Fruit fly (Drosophila melanogaster): ENCODE measurements around the gene CG42638.
A peak's percentile ranks its signal among the peaks of the same experiment; 100 is the strongest.
"Not testable (repeated sequence)": the region's sequence is repeated elsewhere in the genome, so short reads cannot be mapped to it uniquely, and the experiment has no call there.

Gene CG42638

dm6 chr3L:19749644-19750043 is at the start of gene CG42638:
TSS of gene CG42638 (minus strand) at chr3L:19749744.
- TF ChIP-seq noc (tag; optimal IDR thresholded peaks at IDR 0.05) = not testable (repeated sequence)

- TF ChIP-seq noc (tag; optimal IDR thresholded peaks at IDR 0.05) = no peak
These were observed 49.4 kb upstream of the CG42638 start, which contains the start of gene Ir76a for dm6 chr3L:19798978-19799377. TSS of gene Ir76a (plus strand) at chr3L:19799278.

dm6 chr3L:19794203-19794802 is 44.8 kb upstream of the CG42638 start:
- TF ChIP-seq noc (tag; optimal IDR thresholded peaks at IDR 0.05) = peak; percentile 94

DNA sequence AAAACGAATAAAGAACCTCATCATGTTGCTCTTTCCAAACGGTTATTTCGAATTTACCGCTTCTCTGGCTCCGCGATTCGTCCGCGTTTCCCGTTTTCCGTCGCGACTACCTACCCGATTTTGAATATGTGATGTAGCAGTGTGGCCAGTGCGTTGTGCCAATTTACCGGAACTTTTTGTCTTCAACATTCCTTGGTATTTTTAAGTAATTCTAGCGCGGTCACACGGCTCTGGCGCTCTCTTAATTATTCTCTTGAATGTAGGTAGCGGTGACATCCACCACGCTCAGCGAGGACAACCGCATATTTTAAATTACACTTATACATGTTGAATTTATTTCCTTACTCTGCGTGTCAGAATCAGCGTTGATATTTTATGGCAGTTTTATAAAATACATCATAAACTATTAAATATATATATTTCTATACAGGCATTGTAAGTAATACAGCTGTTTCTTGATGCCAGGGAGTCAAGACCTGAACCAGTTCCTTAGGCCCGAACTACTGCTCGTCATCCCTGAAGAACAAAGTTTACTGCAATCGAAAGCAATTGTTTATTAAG is 44.0 kb upstream of the CG42638 start, which contains the start of the genes CG42637, Gyc76C and SREBP:
TSS of gene CG42637 (minus strand) at position 132 of the 561 bp plus-strand sequence.
TSS of gene Gyc76C (minus strand) at position 132 of the 561 bp plus-strand sequence.
TSS of gene SREBP (plus strand) at position 498 of the 561 bp plus-strand sequence.
- no peak for TF ChIP-seq noc (tag; optimal IDR thresholded peaks at IDR 0.05)

DNA sequence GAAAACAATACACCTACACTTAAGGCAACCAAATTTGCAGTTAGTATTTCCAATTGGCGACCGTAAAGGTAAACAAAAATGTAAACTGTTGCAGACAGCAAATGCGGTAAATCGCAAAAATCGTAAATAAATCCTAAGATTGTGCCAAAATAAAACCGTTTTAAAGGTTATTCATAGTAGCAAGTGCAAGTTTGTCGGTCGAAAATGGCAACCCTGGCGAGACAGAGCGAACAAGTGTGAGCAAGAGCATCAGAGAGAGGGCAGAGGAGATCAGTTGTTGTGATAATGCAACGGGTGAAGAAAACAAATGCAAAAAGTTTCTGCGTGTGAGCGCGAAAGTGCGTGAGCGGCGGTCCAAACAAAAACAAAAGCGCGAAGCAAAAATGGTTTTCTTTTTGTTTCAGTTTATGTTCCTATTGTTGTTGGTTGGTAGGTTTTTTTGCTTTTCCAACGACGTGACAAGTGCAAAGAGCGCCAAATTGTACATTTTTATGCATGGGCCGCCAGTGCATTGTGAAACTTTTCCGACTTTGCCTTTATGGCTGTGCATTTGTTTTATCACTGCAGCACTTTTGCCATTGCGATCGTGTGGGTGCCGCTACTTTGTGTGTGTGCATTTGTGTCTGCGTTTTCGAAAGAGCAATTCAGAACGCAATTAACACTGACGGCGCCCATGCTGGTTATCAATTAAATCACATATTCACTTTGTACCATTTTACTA is 43.3 kb upstream of the CG42638 start:
- no peak for TF ChIP-seq noc (tag; optimal IDR thresholded peaks at IDR 0.05)

DNA sequence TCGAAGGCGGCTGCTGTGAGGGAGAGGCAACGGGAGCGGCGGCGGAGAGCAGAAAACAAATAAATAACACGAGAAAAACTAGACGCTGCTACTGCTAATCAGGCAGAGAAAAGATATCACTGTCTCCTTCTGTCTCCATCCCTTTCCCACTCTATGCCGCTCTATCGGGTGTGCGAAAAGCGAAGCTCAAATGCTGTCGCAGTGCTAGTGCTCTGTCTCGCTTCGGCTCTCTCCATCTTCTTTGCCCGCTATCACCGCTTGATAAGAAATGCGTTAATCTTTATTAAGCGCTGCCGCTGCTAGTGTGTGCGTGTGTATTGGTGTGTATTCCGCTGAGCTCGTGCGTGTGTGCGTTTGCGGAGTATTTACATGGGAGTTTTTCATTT is 42.1 kb upstream of the CG42638 start:
- peak; percentile 45 for TF ChIP-seq noc (tag; optimal IDR thresholded peaks at IDR 0.05)

- peak; percentile 75 for TF ChIP-seq noc (tag; optimal IDR thresholded peaks at IDR 0.05)
These were observed 41.6 kb upstream of the CG42638 start for dm6 chr3L:19790929-19791687.

DNA sequence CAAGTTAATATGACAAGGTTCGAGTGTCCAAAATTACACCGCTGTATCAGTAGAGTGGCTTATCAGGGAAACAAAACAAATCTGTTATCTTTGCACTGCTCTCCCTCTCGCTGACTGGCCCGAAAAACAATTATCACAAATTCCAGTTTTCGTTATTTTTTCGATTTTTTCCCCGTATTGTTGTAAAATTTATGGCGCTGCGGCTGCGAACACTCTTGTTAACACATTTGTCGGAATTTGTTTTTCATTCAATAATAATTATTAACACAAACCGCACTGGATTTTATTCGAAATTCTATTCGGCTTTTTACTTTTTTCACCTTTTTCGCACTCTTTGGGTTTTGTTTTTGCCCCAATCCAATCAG is 41.0 kb upstream of the CG42638 start:
- no peak for TF ChIP-seq noc (tag; optimal IDR thresholded peaks at IDR 0.05)

DNA sequence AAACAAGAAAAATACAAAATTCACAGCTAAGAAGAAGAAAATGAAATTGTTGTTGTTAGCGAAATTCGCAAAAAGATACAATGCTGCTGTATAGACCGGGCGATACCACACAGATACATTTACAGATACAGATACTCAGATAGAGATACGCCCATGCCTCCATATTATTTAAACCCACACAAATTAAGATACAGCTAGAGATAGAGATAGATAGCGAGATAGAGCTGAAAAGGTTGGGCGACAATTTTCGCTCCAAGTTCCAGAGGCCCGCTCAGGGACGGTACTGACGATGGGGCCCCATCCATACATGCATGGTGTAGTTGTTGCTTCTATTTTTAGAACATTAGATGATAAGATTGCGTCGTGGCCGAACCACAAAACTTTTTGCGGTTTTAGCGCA is 38.1 kb upstream of the CG42638 start:
- TF ChIP-seq noc (tag; optimal IDR thresholded peaks at IDR 0.05) = peak; percentile 53

dm6 chr3L:19778530-19778929 is 29.0 kb upstream of the CG42638 start:
- no peak for TF ChIP-seq noc (tag; optimal IDR thresholded peaks at IDR 0.05)

DNA sequence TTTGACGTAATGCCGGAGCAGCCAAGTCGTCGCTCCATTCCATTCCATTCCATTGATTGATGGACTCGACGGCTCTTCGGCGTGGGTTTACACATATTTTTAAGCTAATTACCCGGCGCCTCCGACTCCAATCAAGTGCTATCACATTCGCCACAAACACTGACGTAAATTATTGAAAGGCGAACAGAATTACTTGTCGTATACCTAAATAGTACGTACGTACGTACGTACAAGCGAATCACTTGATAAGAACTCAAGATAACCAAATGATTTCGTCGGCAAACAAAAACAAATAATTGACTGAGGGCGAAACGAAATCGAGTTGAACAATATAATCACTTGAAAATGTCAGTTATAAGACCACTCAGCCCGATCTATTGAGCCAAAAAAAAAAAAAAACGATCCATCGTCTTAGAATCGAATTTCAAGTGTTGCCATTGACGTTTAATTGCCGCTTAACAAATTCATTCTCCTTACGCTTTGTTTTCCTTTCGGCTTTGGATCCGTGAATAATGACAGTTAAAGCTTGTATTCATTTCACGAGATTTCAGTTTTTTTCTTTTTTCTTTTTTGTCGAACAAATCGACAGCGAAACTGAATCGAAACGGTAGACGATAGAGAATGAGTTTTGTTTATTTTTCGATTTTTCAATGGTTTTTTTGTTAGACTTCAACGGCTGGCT is 27.9 kb upstream of the CG42638 start:
- TF ChIP-seq noc (tag; optimal IDR thresholded peaks at IDR 0.05) = peak; percentile 87

- TF ChIP-seq noc (tag; optimal IDR thresholded peaks at IDR 0.05) = not testable (repeated sequence)
These were observed 10.6 kb upstream of the CG42638 start, which contains the start of gene Vtld for dm6 chr3L:19760109-19760508. TSS of gene Vtld (plus strand) at chr3L:19760409.

dm6 chr3L:19728694-19729093 is 20.9 kb downstream of the CG42638 start, which contains the start of gene CG42529:
TSS of gene CG42529 (plus strand) at chr3L:19728994.
- TF ChIP-seq noc (tag; optimal IDR thresholded peaks at IDR 0.05) = not testable (repeated sequence)

- not testable (repeated sequence) for TF ChIP-seq noc (tag; optimal IDR thresholded peaks at IDR 0.05)
These were observed 31.3 kb downstream of the CG42638 start, which contains the start of gene Trpml for dm6 chr3L:19718228-19718627. TSS of gene Trpml (minus strand) at chr3L:19718328.

dm6 chr3L:19707570-19708146 is 41.9 kb downstream of the CG42638 start, which contains the start of gene serp:
TSS of gene serp (minus strand) at chr3L:19708015.
- no peak for TF ChIP-seq noc (tag; optimal IDR thresholded peaks at IDR 0.05)

Measured in whole organism, larva.